Fruit fly (Drosophila melanogaster): ENCODE results near the gene DCTN1-p150.

DCTN1-p150 gene

dm6 chr3L:13964635-13965501 is 35.7 kb downstream of the DCTN1-p150 start, which contains the start of the genes Meics, Nxf3 and ssp2 (continued):
- TF ChIP-seq dsf (GFP tag; optimal IDR thresholded peaks at IDR 0.05; ENCODE audit: borderline replicate concordance) (no peak), Myc (optimal IDR thresholded peaks at IDR 0.05) (peak; percentile 21), dmrt93B (GFP tag; optimal IDR thresholded peaks at IDR 0.05) (peak; percentile 14), Hr78 (GFP tag; optimal IDR thresholded peaks at IDR 0.05) (no peak), CG32264 (GFP tag; optimal IDR thresholded peaks at IDR 0.05) (no peak), psq (GFP tag; optimal IDR thresholded peaks at IDR 0.05) (no peak), foxo (GFP tag; optimal IDR thresholded peaks at IDR 0.05) (no peak), HLH106 (tag; optimal IDR thresholded peaks at IDR 0.05) (no peak), Abd-B (GFP tag; optimal IDR thresholded peaks at IDR 0.05) (no peak), ey (GFP tag; optimal IDR thresholded peaks at IDR 0.05) (peak; percentile 20), Rel (GFP tag; optimal IDR thresholded peaks at IDR 0.05) (no peak), Rel (tag; optimal IDR thresholded peaks at IDR 0.05) (no peak), N (GFP tag; optimal IDR thresholded peaks at IDR 0.05) (no peak), Dif (GFP tag; optimal IDR thresholded peaks at IDR 0.05; ENCODE audit: partially characterized antibody) (no peak)

DNA sequence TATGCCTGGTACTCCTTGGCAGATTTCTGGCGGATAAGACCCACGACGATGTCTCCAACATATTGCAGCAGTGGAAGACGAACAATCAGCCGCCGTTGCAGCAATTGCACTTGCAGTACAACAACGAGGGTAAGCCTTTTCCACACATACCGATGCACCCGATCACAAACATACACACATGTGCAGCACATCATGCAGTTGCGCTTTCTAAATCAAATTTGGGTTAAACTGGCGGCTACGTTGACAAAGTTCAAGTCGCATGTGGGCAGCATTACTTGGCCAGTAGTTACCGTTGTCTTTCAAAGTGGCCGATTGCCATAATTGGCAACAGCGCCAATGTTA is 36.3 kb downstream of the DCTN1-p150 start:
- TF ChIP-seq Dif (GFP tag; optimal IDR thresholded peaks at IDR 0.05; ENCODE audit: partially characterized antibody) (no peak), sv (GFP tag; optimal IDR thresholded peaks at IDR 0.05) (no peak), Abd-B (GFP tag; optimal IDR thresholded peaks at IDR 0.05) (no peak), Rel (GFP tag; optimal IDR thresholded peaks at IDR 0.05) (no peak), Rel (tag; optimal IDR thresholded peaks at IDR 0.05) (no peak), Vsx2 (GFP tag; optimal IDR thresholded peaks at IDR 0.05; ENCODE audit: partially characterized antibody) (no peak), HLH106 (tag; optimal IDR thresholded peaks at IDR 0.05) (no peak), woc (GFP tag; optimal IDR thresholded peaks at IDR 0.05) (no peak), sage (GFP tag; optimal IDR thresholded peaks at IDR 0.05) (no peak), dsf (GFP tag; optimal IDR thresholded peaks at IDR 0.05; ENCODE audit: borderline replicate concordance) (no peak), ey (GFP tag; optimal IDR thresholded peaks at IDR 0.05) (no peak), N (GFP tag; optimal IDR thresholded peaks at IDR 0.05) (no peak), psq (GFP tag; optimal IDR thresholded peaks at IDR 0.05) (no peak), Myc (optimal IDR thresholded peaks at IDR 0.05) (no peak), CG32264 (GFP tag; optimal IDR thresholded peaks at IDR 0.05) (no peak), lola (GFP tag; optimal IDR thresholded peaks at IDR 0.05) (no peak)

dm6 chr3L:13973377-13974111 is 44.4 kb downstream of the DCTN1-p150 start, which contains the start of the genes CG13738 and Hsc70-1:
Gene CG13738, minus strand, starts transcription at chr3L:13973477.
Gene Hsc70-1, plus strand, starts transcription at chr3L:13974061.
- TF ChIP-seq Hr83 (GFP tag; optimal IDR thresholded peaks at IDR 0.05; ENCODE audit: poor library complexity, severe bottlenecking) (no peak), Vsx2 (GFP tag; optimal IDR thresholded peaks at IDR 0.05; ENCODE audit: partially characterized antibody) (no peak), sv (GFP tag; optimal IDR thresholded peaks at IDR 0.05) (no peak), psq (GFP tag; optimal IDR thresholded peaks at IDR 0.05) (no peak), Dfd (GFP tag; optimal IDR thresholded peaks at IDR 0.05) (no peak), pan (optimal IDR thresholded peaks at IDR 0.05) (no peak), rgr (GFP tag; optimal IDR thresholded peaks at IDR 0.05) (no peak), dl (GFP tag; optimal IDR thresholded peaks at IDR 0.05; ENCODE audit: insufficient read depth in 1 of 2, partially characterized antibody in 2 of 2) (no peak), CG32264 (GFP tag; optimal IDR thresholded peaks at IDR 0.05) (no peak), Myc (optimal IDR thresholded peaks at IDR 0.05) (no peak), lola (GFP tag; optimal IDR thresholded peaks at IDR 0.05) (no peak), Hnf4 (GFP tag; optimal IDR thresholded peaks at IDR 0.05) (no peak), h (GFP tag; optimal IDR thresholded peaks at IDR 0.05) (no peak)

DNA sequence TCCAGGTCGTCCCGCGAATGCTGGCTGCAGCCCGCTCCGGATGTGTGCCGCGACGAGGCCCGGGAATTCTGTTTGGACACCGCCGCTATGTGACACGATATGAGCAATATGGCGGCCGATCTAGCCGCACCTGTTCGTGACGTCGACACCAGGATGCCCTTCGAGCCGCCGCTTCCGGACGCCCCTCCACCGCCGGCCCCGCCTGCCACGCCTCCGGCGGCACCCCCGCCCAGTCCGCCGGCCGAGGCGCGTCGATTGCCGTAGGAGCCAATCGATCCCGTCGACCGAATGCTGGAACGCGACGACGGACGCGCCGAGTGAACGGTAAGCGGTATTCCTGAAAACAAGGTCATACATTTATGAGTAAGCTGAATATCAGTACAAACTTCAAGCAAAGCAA is 53.3 kb downstream of the DCTN1-p150 start:
- peak; percentile 99 for TF ChIP-seq Dfd (GFP tag; optimal IDR thresholded peaks at IDR 0.05)
- no peak for TF ChIP-seq rgr (GFP tag; optimal IDR thresholded peaks at IDR 0.05)
